Worm (Caenorhabditis elegans) whole organism, late embryonic: ENCODE data around the gene lap-1.

Experiments used
- C08G9.2 ChIP-seq: sonication (generic microtip); optimal IDR thresholded peaks from 2 replicates; lab custom pipeline; 2016; ENCODE audit warnings: mild to moderate bottlenecking, missing genetic modification characterization, moderate library complexity, missing compliant biosample characterization
- C38D4.7 ChIP-seq: fragments of 200-800 bp; sonication (Bioruptor generic); optimal IDR thresholded peaks from 2 replicates; lab custom pipeline; 2018; ENCODE audit warnings: mild to moderate bottlenecking, missing genetic modification characterization, moderate library complexity, missing compliant biosample characterization
- K02D7.2 ChIP-seq: sonication (generic microtip); optimal IDR thresholded peaks from 2 replicates; lab custom pipeline; 2017; ENCODE audit warnings: mild to moderate bottlenecking, missing genetic modification characterization, missing compliant biosample characterization
- T23F11.4 ChIP-seq: fragments of 200-800 bp; sonication (Bioruptor generic); optimal IDR thresholded peaks from 2 replicates; lab custom pipeline; 2018; ENCODE audit warnings: mild to moderate bottlenecking, missing genetic modification characterization, missing compliant biosample characterization
- Y22D7AL.16 ChIP-seq: sonication (generic microtip); optimal IDR thresholded peaks from 2 replicates; lab custom pipeline; 2016; ENCODE audit warnings: missing genetic modification characterization, missing compliant biosample characterization
- ama-1 ChIP-seq: fragments of 150-350 bp; optimal IDR thresholded peaks from 2 replicates; lab custom pipeline; 2014
- ceh-18 ChIP-seq: sonication (generic microtip); optimal IDR thresholded peaks from 2 replicates; lab custom pipeline; 2016; ENCODE audit warnings: missing genetic modification characterization, missing compliant biosample characterization
- ceh-19 ChIP-seq: fragments of 200-800 bp; sonication (Bioruptor generic); optimal IDR thresholded peaks from 2 replicates; lab custom pipeline; 2018; ENCODE audit warnings: mild to moderate bottlenecking, missing genetic modification characterization, missing compliant biosample characterization
- ceh-2 ChIP-seq: sonication (generic microtip); optimal IDR thresholded peaks from 2 replicates; lab custom pipeline; 2016; ENCODE audit warnings: missing genotype, missing genetic modification characterization, missing compliant biosample characterization
- ceh-22 ChIP-seq: sonication (generic microtip); optimal IDR thresholded peaks from 2 replicates; lab custom pipeline; 2017; ENCODE audit warnings: missing biosample characterization, missing genetic modification characterization
- ceh-24 ChIP-seq: sonication (generic microtip); optimal IDR thresholded peaks from 2 replicates; lab custom pipeline; 2016; ENCODE audit warnings: mild to moderate bottlenecking, missing genetic modification characterization, missing compliant biosample characterization
- ceh-30 ChIP-seq: fragments of 150-350 bp; optimal IDR thresholded peaks from 2 replicates; lab custom pipeline; 2014; ENCODE audit warnings: missing biosample characterization, missing genetic modification characterization
- ceh-31 ChIP-seq: sonication (generic microtip); optimal IDR thresholded peaks from 2 replicates; lab custom pipeline; 2016; ENCODE audit warnings: missing genetic modification characterization, missing compliant biosample characterization
- ceh-34 ChIP-seq: sonication (generic microtip); optimal IDR thresholded peaks from 2 replicates; lab custom pipeline; 2016; ENCODE audit warnings: mild to moderate bottlenecking, missing genetic modification characterization, missing compliant biosample characterization
- ceh-45 ChIP-seq: fragments of 200-800 bp; sonication (Bioruptor generic); IDR thresholded peaks from 2 replicates; pipeline ENCODE4 v1.3.6; 2022; ENCODE audit warnings: missing genetic modification reagents, missing genetic modification characterization, missing compliant biosample characterization
- che-1 ChIP-seq: sonication (generic microtip); optimal IDR thresholded peaks from 2 replicates; lab custom pipeline; 2016; ENCODE audit warnings: mild to moderate bottlenecking, missing genetic modification characterization, missing compliant biosample characterization
- dmd-4 ChIP-seq: sonication (generic microtip); optimal IDR thresholded peaks from 2 replicates; lab custom pipeline; 2016; ENCODE audit warnings: borderline replicate concordance, missing genetic modification characterization, missing compliant biosample characterization
- elt-2 ChIP-seq: sonication (generic microtip); optimal IDR thresholded peaks from 2 replicates; lab custom pipeline; 2016; ENCODE audit warnings: missing genetic modification reagents, missing genetic modification characterization, missing compliant biosample characterization
- elt-4 ChIP-seq: sonication (generic microtip); optimal IDR thresholded peaks from 2 replicates; lab custom pipeline; 2016; ENCODE audit warnings: missing genetic modification characterization, missing compliant biosample characterization
- eyg-1 ChIP-seq: sonication (generic microtip); optimal IDR thresholded peaks from 2 replicates; lab custom pipeline; 2016; ENCODE audit warnings: missing genotype, missing genetic modification characterization, missing compliant biosample characterization
- fax-1 ChIP-seq: sonication (generic microtip); optimal IDR thresholded peaks from 2 replicates; lab custom pipeline; 2016; ENCODE audit warnings: missing genotype, missing genetic modification characterization, missing compliant biosample characterization
- fkh-10 ChIP-seq: fragments of 150-350 bp; optimal IDR thresholded peaks from 2 replicates; lab custom pipeline; 2014; ENCODE audit warnings: missing biosample characterization, missing genetic modification reagents, missing genetic modification characterization
- hlh-13 ChIP-seq: fragments of 200-800 bp; sonication (Bioruptor generic); optimal IDR thresholded peaks from 2 replicates; lab custom pipeline; 2018; ENCODE audit warnings: mild to moderate bottlenecking, missing genetic modification characterization, missing compliant biosample characterization
- hlh-6 ChIP-seq: sonication (generic microtip); optimal IDR thresholded peaks from 2 replicates; lab custom pipeline; 2016; ENCODE audit warnings: missing genotype, missing genetic modification characterization, missing compliant biosample characterization
- hlh-8 ChIP-seq: sonication (generic microtip); optimal IDR thresholded peaks from 2 replicates; lab custom pipeline; 2016; ENCODE audit warnings: missing genotype, missing genetic modification characterization, missing compliant biosample characterization
- lim-6 ChIP-seq: sonication (generic microtip); optimal IDR thresholded peaks from 2 replicates; lab custom pipeline; 2016; ENCODE audit warnings: missing genetic modification characterization, missing compliant biosample characterization
- madf-2 ChIP-seq: sonication (generic microtip); optimal IDR thresholded peaks from 2 replicates; lab custom pipeline; 2017; ENCODE audit warnings: missing genetic modification characterization, missing compliant biosample characterization
- nfya-1 ChIP-seq: sonication (generic microtip); optimal IDR thresholded peaks from 2 replicates; lab custom pipeline; 2017; ENCODE audit warnings: missing genetic modification characterization, mild to moderate bottlenecking, missing compliant biosample characterization, antibody characterized with exemption, moderate library complexity
- nhr-11 ChIP-seq: fragments of 150-350 bp; optimal IDR thresholded peaks from 2 replicates; lab custom pipeline; 2014; ENCODE audit warnings: missing biosample characterization, missing genetic modification characterization
- npax-4 ChIP-seq: sonication (generic microtip); optimal IDR thresholded peaks from 2 replicates; lab custom pipeline; 2016; ENCODE audit warnings: missing genetic modification characterization, missing compliant biosample characterization
- odd-2 ChIP-seq: sonication (generic microtip); optimal IDR thresholded peaks from 2 replicates; lab custom pipeline; 2017; ENCODE audit warnings: antibody characterized with exemption, mild to moderate bottlenecking, missing genetic modification characterization, missing compliant biosample characterization
- pax-1 ChIP-seq: fragments of 150-350 bp; optimal IDR thresholded peaks from 2 replicates; lab custom pipeline; 2014; ENCODE audit warnings: missing biosample characterization, missing genetic modification characterization
- pha-2 ChIP-seq: sonication (generic microtip); optimal IDR thresholded peaks from 2 replicates; lab custom pipeline; 2017; ENCODE audit warnings: mild to moderate bottlenecking, missing genetic modification characterization, missing compliant biosample characterization
- pha-4 ChIP-seq: fragments of 150-350 bp; optimal IDR thresholded peaks from 2 replicates; lab custom pipeline; 2018; ENCODE audit warnings: missing biosample characterization, missing genetic modification reagents, missing genetic modification characterization
- pqm-1 ChIP-seq: sonication (generic microtip); optimal IDR thresholded peaks from 2 replicates; lab custom pipeline; 2016; ENCODE audit warnings: missing genetic modification characterization, missing compliant biosample characterization
- ref-2 ChIP-seq: sonication (generic microtip); optimal IDR thresholded peaks from 2 replicates; lab custom pipeline; 2016; ENCODE audit warnings: missing genetic modification characterization, missing compliant biosample characterization
- rnt-1 ChIP-seq: sonication (generic microtip); optimal IDR thresholded peaks from 2 replicates; lab custom pipeline; 2016; ENCODE audit warnings: missing genetic modification characterization, missing compliant biosample characterization
- sdc-2 ChIP-seq: sonication (generic microtip); optimal IDR thresholded peaks from 2 replicates; lab custom pipeline; 2016; ENCODE audit warnings: missing genotype, missing genetic modification characterization, missing compliant biosample characterization
- sox-4 ChIP-seq: sonication (generic microtip); optimal IDR thresholded peaks from 2 replicates; lab custom pipeline; 2017; ENCODE audit warnings: mild to moderate bottlenecking, missing genetic modification characterization, inconsistent platforms, missing compliant biosample characterization
- tbx-7 ChIP-seq: sonication (generic microtip); optimal IDR thresholded peaks from 2 replicates; lab custom pipeline; 2016; ENCODE audit warnings: missing genotype, missing genetic modification characterization, missing compliant biosample characterization
- ttx-3 ChIP-seq: sonication (generic microtip); optimal IDR thresholded peaks from 2 replicates; lab custom pipeline; 2016; ENCODE audit warnings: missing genetic modification reagents, missing genetic modification characterization, missing compliant biosample characterization
- unc-3 ChIP-seq, 2 experiments: fragments of 200-800 bp in 1 of 2; sonication (Bioruptor generic) in 1 of 2; sonication (generic microtip) in 1 of 2; conservative IDR thresholded peaks in 1 of 2; optimal IDR thresholded peaks in 1 of 2; 2 replicates each; pipeline versions ENCODE4 v1.3.6 to Lab custom; 2016 to 2022; ENCODE audit warnings: missing compliant biosample characterization in 2 of 2, missing genetic modification characterization in 2 of 2, missing genetic modification reagents in 1 of 2
- unc-86 ChIP-seq: sonication (generic microtip); optimal IDR thresholded peaks from 2 replicates; lab custom pipeline; 2016; ENCODE audit warnings: missing genetic modification characterization, missing compliant biosample characterization
- ztf-16 ChIP-seq: sonication (generic microtip); optimal IDR thresholded peaks from 2 replicates; lab custom pipeline; 2017; ENCODE audit warnings: missing genetic modification characterization, missing compliant biosample characterization

Gene lap-1

ce11 chrIII:8417192-8417967, 15.7 kb upstream of the lap-1 start (continued):
- no peak for TF ChIP-seq unc-3 (GFP tag; conservative IDR thresholded peaks at IDR 0.05; lab: Robert Waterston, UW)
- peak; percentile 1 for TF ChIP-seq unc-3 (tag; optimal IDR thresholded peaks at IDR 0.05; lab: Kevin White, UChicago)
- no peak for TF ChIP-seq pqm-1 (tag; lab: Kevin White, UChicago)
- TF ChIP-seq odd-2 (tag; lab: Kevin White, UChicago), result no peak
- TF ChIP-seq ceh-19 (GFP tag; lab: Kevin White, UChicago), result peak; percentile 5
- TF ChIP-seq Y22D7AL.16 (tag; lab: Kevin White, UChicago), result peak; percentile 6
- no peak for TF ChIP-seq madf-2 (tag; lab: Kevin White, UChicago)
- peak; percentile 98 for TF ChIP-seq ceh-18
- peak; percentile 19 for TF ChIP-seq ttx-3 (tag; lab: Kevin White, UChicago)
- no peak for TF ChIP-seq pax-1
- peak; percentile 41 for TF ChIP-seq ceh-2 (tag; lab: Kevin White, UChicago)
- TF ChIP-seq tbx-7 (tag; lab: Kevin White, UChicago), result no peak
- TF ChIP-seq elt-4 (tag; lab: Kevin White, UChicago), result no peak
- TF ChIP-seq fkh-10, result no peak
- TF ChIP-seq K02D7.2 (tag; lab: Kevin White, UChicago), result no peak
- peak; percentile 78 for TF ChIP-seq ceh-34 (tag; lab: Kevin White, UChicago)
- TF ChIP-seq ceh-45 (GFP tag; lab: Robert Waterston, UW), result no peak
- TF ChIP-seq sox-4, result no peak
- TF ChIP-seq pha-2, result peak; percentile 83
- TF ChIP-seq lim-6, result no peak
- TF ChIP-seq hlh-6 (tag; lab: Kevin White, UChicago), result no peak
- TF ChIP-seq fax-1, result no peak
- peak; percentile 70 for TF ChIP-seq eyg-1 (tag; lab: Kevin White, UChicago)
- TF ChIP-seq hlh-8 (tag; lab: Kevin White, UChicago), result peak; percentile 15
- peak; percentile 25 for TF ChIP-seq sdc-2 (tag; lab: Kevin White, UChicago)
- no peak for TF ChIP-seq ceh-30
- TF ChIP-seq ceh-31 (tag; lab: Kevin White, UChicago), result peak; percentile 95
- peak; percentile 65 for TF ChIP-seq ref-2
- TF ChIP-seq ceh-24 (tag; lab: Kevin White, UChicago), result no peak
- TF ChIP-seq C08G9.2 (tag; lab: Kevin White, UChicago), result no peak
- no peak for TF ChIP-seq che-1 (tag; lab: Kevin White, UChicago)
- no peak for TF ChIP-seq npax-4 (tag; lab: Kevin White, UChicago)
- TF ChIP-seq hlh-13, result no peak
- no peak for TF ChIP-seq pha-4 (tag; lab: Kevin White, UChicago)
- TF ChIP-seq ztf-16 (tag; lab: Kevin White, UChicago), result peak; percentile 55
- peak; percentile 100 for TF ChIP-seq nfya-1 (tag; lab: Kevin White, UChicago)
- TF ChIP-seq ama-1 (lab: Kevin White, UChicago), result no peak
- peak; percentile 87 for TF ChIP-seq ceh-22 (tag; lab: Kevin White, UChicago)
- no peak for TF ChIP-seq nhr-11 (tag; lab: Kevin White, UChicago)
- no peak for TF ChIP-seq unc-86 (tag; lab: Kevin White, UChicago)
- TF ChIP-seq C38D4.7 (GFP tag; lab: Kevin White, UChicago), result no peak
- peak; percentile 35 for TF ChIP-seq elt-2 (tag; lab: Kevin White, UChicago)
- peak; percentile 1 for TF ChIP-seq dmd-4
- TF ChIP-seq T23F11.4 (GFP tag; lab: Kevin White, UChicago), result peak; percentile 9
- peak; percentile 54 for TF ChIP-seq rnt-1 (tag; lab: Kevin White, UChicago)
